Worm (Caenorhabditis elegans): ENCODE data around the gene F46H5.4.

DNA sequence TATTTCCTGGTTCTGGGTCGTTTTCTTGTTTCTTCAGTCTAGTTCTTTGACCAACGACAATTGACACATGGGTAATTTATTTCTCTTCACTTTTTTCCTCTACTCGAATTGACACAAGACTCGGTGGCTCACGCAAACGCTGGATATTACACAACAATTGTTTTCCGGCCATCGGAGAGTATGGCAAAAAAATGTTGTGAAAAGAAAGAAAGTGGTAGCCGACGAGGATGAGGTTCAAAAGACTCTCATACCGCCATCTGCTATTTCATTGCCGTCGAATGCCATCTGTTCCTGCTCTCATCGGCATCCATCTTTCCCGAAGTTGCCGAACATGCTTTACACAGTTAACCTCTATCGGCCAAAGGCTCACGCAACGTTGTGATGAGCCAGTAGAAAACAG is 17.7 kb downstream of the F46H5.4 start:
- no peak for TF ChIP-seq ama-1 (optimal IDR thresholded peaks at IDR 0.05)
- no peak for TF ChIP-seq nhr-237 (tag; optimal IDR thresholded peaks at IDR 0.05)
